Fruit fly (Drosophila melanogaster): ENCODE data around the gene CG1146.

DNA sequence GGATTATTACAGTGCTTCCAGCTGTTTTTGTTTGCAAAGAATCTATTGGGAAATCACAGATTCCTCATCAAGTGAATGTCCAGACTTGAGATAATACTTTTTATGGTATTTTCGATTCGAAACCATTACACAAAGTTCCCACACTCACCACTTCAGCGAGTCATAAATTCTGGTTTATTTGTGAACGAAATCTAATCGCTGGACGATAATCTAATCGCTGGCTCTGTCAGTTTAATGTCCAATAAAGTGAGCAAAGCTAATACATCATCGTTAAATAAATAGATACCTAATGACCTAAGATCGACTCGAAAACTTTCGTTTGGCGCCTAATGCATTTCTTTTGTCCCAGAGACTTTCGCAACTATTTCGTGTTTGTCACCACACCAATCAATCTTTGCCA, 46.8 kb upstream of the CG1146 start:
- no peak for TF ChIP-seq salm (tag; optimal IDR thresholded peaks at IDR 0.05)
- TF ChIP-seq Oli (tag; optimal IDR thresholded peaks at IDR 0.05) = no peak
- TF ChIP-seq CG11085 (GFP tag; IDR thresholded peaks at IDR 0.05) = no peak
- no peak for TF ChIP-seq sr (GFP tag; IDR thresholded peaks at IDR 0.05)
- no peak for TF ChIP-seq her (GFP tag; optimal IDR thresholded peaks at IDR 0.05)
- TF ChIP-seq zen (tag; optimal IDR thresholded peaks at IDR 0.05) = no peak
- no peak for TF ChIP-seq eyg (GFP tag; optimal IDR thresholded peaks at IDR 0.05)
